Fruit fly (Drosophila melanogaster): ENCODE data around the gene CG34299.

CG34299 gene

dm6 chr3R:30296840-30297239 lies 47.5 kb downstream of the CG34299 start:
- TF ChIP-seq Trl (optimal IDR thresholded peaks at IDR 0.05) (no peak), Trl (GFP tag; optimal IDR thresholded peaks at IDR 0.05) (no peak), CG15479 (GFP tag; optimal IDR thresholded peaks at IDR 0.05) (no peak), luna (GFP tag; optimal IDR thresholded peaks at IDR 0.05) (no peak), CG14667 (GFP tag; IDR thresholded peaks at IDR 0.05) (no peak), HLHmδ (GFP tag; optimal IDR thresholded peaks at IDR 0.05) (no peak), pan (optimal IDR thresholded peaks at IDR 0.05) (no peak), pan (GFP tag; optimal IDR thresholded peaks at IDR 0.05 in 1 of 2, IDR thresholded peaks at IDR 0.05 in 1 of 2) (no peak), trem (tag; optimal IDR thresholded peaks at IDR 0.05) (no peak), CG34422 (GFP tag; IDR thresholded peaks at IDR 0.05) (no peak)

dm6 chr3R:30297652-30298051 lies 48.3 kb downstream of the CG34299 start:
- TF ChIP-seq Pdp1 (GFP tag; optimal IDR thresholded peaks at IDR 0.05) (peak in 1 of 2 experiments; percentile 12), CG16813 (GFP tag; IDR thresholded peaks at IDR 0.05; ENCODE audit: partially characterized antibody) (0 out of 3 replicates have a peak, but pooled peaks have one; percentile 17), MBD-R2 (GFP tag; IDR thresholded peaks at IDR 0.05) (no peak), CG15011 (GFP tag; optimal IDR thresholded peaks at IDR 0.05) (no peak), CG9437 (GFP tag; optimal IDR thresholded peaks at IDR 0.05) (no peak), Med (GFP tag) (peak; percentile 0), sens-2 (GFP tag; IDR thresholded peaks at IDR 0.05) (no peak), CG7372 (GFP tag; IDR thresholded peaks at IDR 0.05) (0 out of 2 replicates have a peak, but pooled peaks have one; percentile 26)

All from whole organism, embryonic.